Worm (Caenorhabditis elegans) whole organism, early embryonic: ENCODE data around the gene D1005.4.

Experiments
- B0310.2 ChIP-seq: sonication (generic microtip); optimal IDR thresholded peaks from 2 replicates; lab custom pipeline; 2016; ENCODE audit warnings: mild to moderate bottlenecking, missing genetic modification characterization, missing compliant biosample characterization
- F13C5.2 ChIP-seq: sonication (generic microtip); optimal IDR thresholded peaks from 2 replicates; lab custom pipeline; 2017; ENCODE audit warnings: mild to moderate bottlenecking, missing genetic modification characterization, inconsistent platforms, missing compliant biosample characterization
- aly-1 ChIP-seq: sonication (generic microtip); optimal IDR thresholded peaks from 2 replicates; lab custom pipeline; 2016; ENCODE audit warnings: missing genetic modification characterization, missing compliant biosample characterization
- ama-1 ChIP-seq: fragments of 150-350 bp; optimal IDR thresholded peaks from 2 replicates; lab custom pipeline; 2014
- ceh-13 ChIP-seq: fragments of 200-800 bp; sonication (Bioruptor generic); optimal IDR thresholded peaks from 2 replicates; lab custom pipeline; 2018; ENCODE audit warnings: mild to moderate bottlenecking, missing genetic modification characterization, missing compliant biosample characterization
- ceh-36 ChIP-seq: sonication (generic microtip); optimal IDR thresholded peaks from 2 replicates; lab custom pipeline; 2016; ENCODE audit warnings: missing genetic modification characterization, inconsistent platforms, missing compliant biosample characterization
- ets-7 ChIP-seq: sonication (generic microtip); optimal IDR thresholded peaks from 2 replicates; lab custom pipeline; 2016; ENCODE audit warnings: missing genotype, missing genetic modification characterization, missing compliant biosample characterization
- flt-1 ChIP-seq: fragments of 200-800 bp; sonication (Bioruptor generic); IDR thresholded peaks from 2 replicates; pipeline ENCODE4 v1.3.6; 2022; ENCODE audit warnings: missing genetic modification characterization, missing compliant biosample characterization
- hmbx-1 ChIP-seq: sonication (generic microtip); optimal IDR thresholded peaks from 2 replicates; lab custom pipeline; 2016; ENCODE audit warnings: mild to moderate bottlenecking, missing genetic modification characterization, missing compliant biosample characterization
- hmg-4 ChIP-seq: fragments of 200-800 bp; sonication (Bioruptor generic); optimal IDR thresholded peaks from 2 replicates; lab custom pipeline; 2018; ENCODE audit warnings: mild to moderate bottlenecking, missing genetic modification characterization, missing compliant biosample characterization
- hnd-1 ChIP-seq: sonication (generic microtip); optimal IDR thresholded peaks from 2 replicates; lab custom pipeline; 2016; ENCODE audit warnings: missing genetic modification characterization, missing compliant biosample characterization
- pes-1 ChIP-seq: fragments of 200-800 bp; sonication (Bioruptor generic); IDR thresholded peaks from 2 replicates; pipeline ENCODE4 v1.3.6; 2022; ENCODE audit warnings: missing genetic modification reagents, missing genetic modification characterization, missing compliant biosample characterization
- scrt-1 ChIP-seq: fragments of 200-800 bp; sonication (Bioruptor generic); IDR thresholded peaks from 2 replicates; pipeline ENCODE4 v1.3.6; 2022; ENCODE audit warnings: missing genetic modification characterization, missing compliant biosample characterization
- sea-1 ChIP-seq: fragments of 200-800 bp; sonication (Bioruptor generic); conservative IDR thresholded peaks from 2 replicates; pipeline ENCODE4 v1.3.6; 2022; ENCODE audit warnings: missing genetic modification characterization, missing compliant biosample characterization
- tbx-11 ChIP-seq: fragments of 200-800 bp; sonication (Bioruptor generic); IDR thresholded peaks from 2 replicates; pipeline ENCODE4 v1.3.6; 2022; ENCODE audit warnings: missing genetic modification characterization, missing compliant biosample characterization
- tbx-37 ChIP-seq: fragments of 200-800 bp; sonication (Bioruptor generic); conservative IDR thresholded peaks from 2 replicates; pipeline ENCODE4 v1.3.6; 2022; ENCODE audit warnings: missing genetic modification reagents, missing genetic modification characterization, missing compliant biosample characterization
- tra-4 ChIP-seq: sonication (generic microtip); optimal IDR thresholded peaks from 2 replicates; lab custom pipeline; 2017; ENCODE audit warnings: missing genetic modification characterization, missing compliant biosample characterization

D1005.4 gene

DNA sequence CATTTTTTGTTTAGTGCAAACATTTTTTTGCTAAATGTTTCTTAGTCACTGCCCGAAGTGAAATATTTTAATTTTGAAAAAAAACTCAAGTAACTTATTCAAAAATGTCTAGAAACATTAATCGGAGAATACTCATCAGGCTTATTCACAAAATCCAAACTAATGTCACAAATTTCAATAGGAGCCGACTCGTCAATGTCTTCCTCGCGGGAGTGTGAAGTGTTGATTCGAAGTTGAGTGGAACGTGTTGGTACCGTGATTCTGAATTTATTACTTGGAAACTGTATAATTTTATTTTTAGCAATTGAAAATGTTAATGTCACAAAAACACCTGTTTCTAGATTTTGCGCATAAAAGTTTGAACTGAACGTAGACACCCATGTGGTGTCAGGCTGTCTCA, 4.0 kb upstream of the D1005.4 start:
- TF ChIP-seq F13C5.2 (tag; lab: Kevin White, UChicago) (no peak), B0310.2 (tag; lab: Kevin White, UChicago) (no peak), hnd-1 (tag; lab: Kevin White, UChicago) (no peak), sea-1 (no peak), aly-1 (no peak), pes-1 (GFP tag; lab: Robert Waterston, UW) (no peak), hmg-4 (GFP tag; lab: Kevin White, UChicago) (no peak), hmbx-1 (tag; lab: Kevin White, UChicago) (no peak), tbx-37 (GFP tag; lab: Robert Waterston, UW) (no peak), ceh-36 (tag; lab: Kevin White, UChicago) (no peak), ceh-13 (GFP tag; lab: Kevin White, UChicago) (no peak), tra-4 (no peak), scrt-1 (GFP tag; lab: Robert Waterston, UW) (no peak), ama-1 (lab: Kevin White, UChicago) (no peak), ets-7 (tag; lab: Kevin White, UChicago) (no peak), tbx-11 (GFP tag; lab: Robert Waterston, UW) (no peak), flt-1 (GFP tag; lab: Robert Waterston, UW) (no peak)

DNA sequence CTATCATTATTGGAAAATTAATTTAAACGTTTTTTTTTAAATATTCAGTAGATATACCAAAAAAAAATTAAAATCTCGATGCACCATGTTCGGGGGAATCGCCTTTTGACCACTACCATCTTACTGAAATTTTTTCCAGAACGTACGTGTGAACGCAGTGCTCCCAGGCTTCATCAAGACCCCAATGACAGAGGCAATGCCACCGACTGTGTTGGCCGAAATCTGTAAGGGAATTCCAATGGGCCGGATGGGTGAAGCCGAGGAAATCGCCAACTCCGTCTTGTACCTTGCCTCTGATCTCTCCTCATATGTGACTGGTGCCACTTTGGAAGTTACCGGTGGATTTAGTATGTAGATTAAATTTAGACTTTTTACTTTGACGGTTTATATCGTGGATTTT, 3.2 kb upstream of the D1005.4 start:
- TF ChIP-seq scrt-1 (GFP tag; lab: Robert Waterston, UW): no peak
- no peak for TF ChIP-seq F13C5.2 (tag; lab: Kevin White, UChicago)
- TF ChIP-seq hnd-1 (tag; lab: Kevin White, UChicago): no peak
- no peak for TF ChIP-seq flt-1 (GFP tag; lab: Robert Waterston, UW)
- no peak for TF ChIP-seq sea-1
- no peak for TF ChIP-seq ama-1 (lab: Kevin White, UChicago)
- TF ChIP-seq ceh-13 (GFP tag; lab: Kevin White, UChicago): no peak
- no peak for TF ChIP-seq B0310.2 (tag; lab: Kevin White, UChicago)
- TF ChIP-seq ceh-36 (tag; lab: Kevin White, UChicago): no peak
- no peak for TF ChIP-seq hmg-4 (GFP tag; lab: Kevin White, UChicago)
- TF ChIP-seq pes-1 (GFP tag; lab: Robert Waterston, UW): no peak
- no peak for TF ChIP-seq tbx-11 (GFP tag; lab: Robert Waterston, UW)
- TF ChIP-seq ets-7 (tag; lab: Kevin White, UChicago): no peak
- no peak for TF ChIP-seq hmbx-1 (tag; lab: Kevin White, UChicago)

DNA sequence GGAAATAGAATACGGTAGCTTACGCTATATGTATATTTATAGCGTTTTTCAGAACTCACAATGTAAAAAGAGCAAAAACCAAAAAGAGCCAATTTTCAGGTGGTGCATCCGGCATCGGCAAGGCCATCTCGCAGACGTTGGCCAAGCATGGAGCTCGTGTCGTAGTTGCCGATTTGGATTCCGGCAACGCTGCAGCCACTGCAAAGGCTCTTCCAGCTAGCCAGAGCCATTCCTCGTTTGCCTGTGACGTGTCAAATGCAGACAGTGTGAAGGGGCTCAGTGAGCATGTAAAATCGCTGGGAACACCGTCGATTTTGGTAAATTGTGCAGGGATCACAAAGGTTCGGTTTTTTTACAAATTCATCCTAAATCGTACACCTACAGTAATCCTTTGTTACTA, 1.5 kb upstream of the D1005.4 start:
- no peak for TF ChIP-seq ceh-36 (tag; lab: Kevin White, UChicago)

DNA sequence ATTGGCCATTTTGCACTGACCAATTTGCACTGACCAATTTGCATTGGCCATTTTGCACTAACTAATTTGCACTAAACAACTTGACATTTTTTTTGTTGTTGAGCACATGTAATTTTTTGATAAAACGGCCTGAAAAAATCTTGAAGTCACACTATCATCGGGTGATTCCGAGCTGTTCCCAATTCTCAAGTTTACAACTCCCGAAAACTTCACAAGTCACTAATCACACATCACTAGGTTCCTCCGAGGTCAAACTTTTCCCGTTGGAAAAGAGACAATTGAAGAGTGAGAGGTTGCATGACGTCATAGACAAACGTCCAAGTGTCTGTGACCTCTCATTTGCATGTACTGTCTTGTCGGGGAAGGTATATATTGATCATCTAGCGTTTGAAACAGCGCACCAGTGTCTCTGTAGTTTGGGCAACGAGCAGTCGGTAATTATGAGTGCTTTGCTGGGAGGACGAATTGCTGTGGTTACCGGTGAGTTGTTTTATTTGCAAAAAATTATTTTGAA, 574 bp upstream of the D1005.4 start, which contains the start of the genes D1005.10 and dhs-25:
Gene D1005.10, minus strand, starts transcription at position 51 of the 514 bp plus-strand sequence.
Gene dhs-25, plus strand, starts transcription at position 398 of the 514 bp plus-strand sequence.
- TF ChIP-seq ama-1 (lab: Kevin White, UChicago): no peak
- TF ChIP-seq aly-1: no peak
- TF ChIP-seq tbx-37 (GFP tag; lab: Robert Waterston, UW): no peak
- TF ChIP-seq tbx-11 (GFP tag; lab: Robert Waterston, UW): no peak
- no peak for TF ChIP-seq hmg-4 (GFP tag; lab: Kevin White, UChicago)
- no peak for TF ChIP-seq B0310.2 (tag; lab: Kevin White, UChicago)
- TF ChIP-seq hnd-1 (tag; lab: Kevin White, UChicago): no peak
- TF ChIP-seq tra-4: no peak
- TF ChIP-seq scrt-1 (GFP tag; lab: Robert Waterston, UW): no peak
- no peak for TF ChIP-seq ets-7 (tag; lab: Kevin White, UChicago)
- no peak for TF ChIP-seq ceh-13 (GFP tag; lab: Kevin White, UChicago)
- TF ChIP-seq F13C5.2 (tag; lab: Kevin White, UChicago): no peak
- TF ChIP-seq ceh-36 (tag; lab: Kevin White, UChicago): no peak
- no peak for TF ChIP-seq sea-1
- TF ChIP-seq flt-1 (GFP tag; lab: Robert Waterston, UW): no peak
- no peak for TF ChIP-seq pes-1 (GFP tag; lab: Robert Waterston, UW)
- TF ChIP-seq hmbx-1 (tag; lab: Kevin White, UChicago): no peak

DNA sequence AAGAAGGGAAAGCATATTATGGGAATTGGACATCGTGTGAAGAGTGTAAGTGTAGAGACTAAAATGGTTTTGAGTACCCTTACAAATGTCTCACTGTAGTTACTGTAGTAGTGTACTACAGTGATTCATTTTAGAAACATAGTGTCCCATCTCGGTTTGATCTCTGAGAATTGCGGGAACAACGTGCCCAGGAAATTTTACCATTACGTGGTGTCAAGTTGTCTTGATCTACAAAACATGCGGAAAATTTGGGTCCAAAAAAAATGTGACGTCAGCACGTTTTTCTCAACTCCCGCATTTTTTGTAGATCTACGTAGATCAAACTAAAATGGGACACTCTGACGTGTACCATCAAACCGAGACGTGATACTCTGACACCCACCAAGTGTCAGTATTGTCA, 2.4 kb downstream of the D1005.4 start:
- TF ChIP-seq scrt-1 (GFP tag; lab: Robert Waterston, UW): no peak
- TF ChIP-seq hmg-4 (GFP tag; lab: Kevin White, UChicago): no peak

DNA sequence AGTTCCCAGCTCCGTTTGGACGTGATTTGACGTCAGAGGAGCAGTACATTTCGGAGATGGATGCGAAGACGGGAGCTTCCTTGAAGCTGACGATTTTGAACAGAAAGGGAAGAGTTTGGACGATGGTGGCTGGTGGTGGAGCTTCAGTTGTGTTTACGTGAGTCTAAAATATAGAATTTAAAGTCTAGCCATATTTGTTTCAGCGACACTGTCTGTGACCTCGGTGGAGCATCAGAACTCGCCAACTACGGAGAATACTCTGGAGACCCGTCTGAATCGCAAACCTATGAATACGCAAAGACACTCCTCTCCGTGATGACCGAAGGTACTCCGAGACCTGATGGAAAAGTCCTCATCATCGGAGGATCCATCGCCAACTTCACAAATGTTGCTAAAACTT, 5.1 kb downstream of the D1005.4 start:
- TF ChIP-seq tra-4 (no peak), tbx-37 (GFP tag; lab: Robert Waterston, UW) (no peak), hnd-1 (tag; lab: Kevin White, UChicago) (no peak), sea-1 (no peak), aly-1 (no peak), ceh-36 (tag; lab: Kevin White, UChicago) (no peak), tbx-11 (GFP tag; lab: Robert Waterston, UW) (no peak), ceh-13 (GFP tag; lab: Kevin White, UChicago) (no peak), ama-1 (lab: Kevin White, UChicago) (no peak)

DNA sequence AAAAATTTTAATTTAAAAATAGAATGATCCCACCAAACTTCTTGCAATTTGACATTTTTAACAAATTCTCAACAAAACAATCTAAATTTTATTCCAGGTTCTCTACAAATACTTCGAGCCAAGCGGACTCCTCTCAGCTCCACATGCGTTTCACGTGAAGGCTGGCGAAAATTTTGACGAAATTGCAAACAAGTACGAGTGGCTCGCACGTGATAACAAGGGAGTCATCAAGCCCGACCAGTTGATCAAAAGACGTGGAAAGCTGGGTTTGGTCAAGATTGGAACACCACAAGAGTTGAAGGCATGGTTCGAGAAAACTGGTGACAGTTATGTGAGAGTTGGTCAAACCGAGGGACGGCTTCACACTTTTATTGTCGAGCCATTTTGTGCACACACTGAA, 6.0 kb downstream of the D1005.4 start:
- TF ChIP-seq flt-1 (GFP tag; lab: Robert Waterston, UW) (no peak), aly-1 (no peak)

DNA sequence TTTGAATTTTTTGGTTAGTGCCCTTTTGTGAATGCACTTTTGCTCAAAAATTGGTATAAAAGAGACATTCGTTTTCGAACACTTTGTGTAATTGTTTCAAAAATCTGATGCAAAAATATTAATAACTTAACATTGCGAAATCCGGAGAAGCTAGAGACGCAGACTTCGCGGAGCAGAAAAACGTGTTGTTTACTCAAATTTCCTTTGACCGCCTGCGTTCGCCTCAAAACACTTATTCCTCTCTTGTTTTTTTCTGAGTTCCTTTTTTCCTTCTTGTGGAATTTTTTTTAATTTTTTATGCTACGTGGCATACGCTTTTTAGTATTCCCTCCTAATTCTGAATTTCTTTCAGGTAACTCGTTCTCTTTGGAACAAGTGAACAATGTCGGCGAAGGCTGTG, 6.4 kb downstream of the D1005.4 start, which contains the start of gene acly-1:
Gene acly-1, plus strand, starts transcription at position 353 of the 400 bp plus-strand sequence.
- TF ChIP-seq B0310.2 (tag; lab: Kevin White, UChicago) (no peak), tra-4 (no peak), hmbx-1 (tag; lab: Kevin White, UChicago) (no peak), flt-1 (GFP tag; lab: Robert Waterston, UW) (no peak), ceh-36 (tag; lab: Kevin White, UChicago) (no peak), tbx-37 (GFP tag; lab: Robert Waterston, UW) (no peak), hnd-1 (tag; lab: Kevin White, UChicago) (no peak)
